Worm (Caenorhabditis elegans): Measurements from ENCODE around the gene phy-4.

Gene phy-4

ce11 chrV:19485261-19485660 is 28.2 kb downstream of the phy-4 start, which contains the start of gene Y43F8B.28:
Gene Y43F8B.28, plus strand, starts transcription at chrV:19485319.
- TF ChIP-seq rnt-1 (tag; optimal IDR thresholded peaks at IDR 0.05) (no peak), elt-4 (tag; optimal IDR thresholded peaks at IDR 0.05) (no peak), hlh-15 (tag; optimal IDR thresholded peaks at IDR 0.05) (no peak), sdc-2 (tag; optimal IDR thresholded peaks at IDR 0.05) (no peak), K02D7.2 (tag; optimal IDR thresholded peaks at IDR 0.05) (no peak), K09A11.1 (tag; optimal IDR thresholded peaks at IDR 0.05; ENCODE audit: insufficient read depth) (no peak), ceh-18 (tag; optimal IDR thresholded peaks at IDR 0.05) (no peak), dmd-4 (tag; optimal IDR thresholded peaks at IDR 0.05; ENCODE audit: borderline replicate concordance) (no peak), ceh-22 (tag; optimal IDR thresholded peaks at IDR 0.05) (no peak), unc-42 (tag; optimal IDR thresholded peaks at IDR 0.05) (no peak)

- TF ChIP-seq K02D7.2 (tag; optimal IDR thresholded peaks at IDR 0.05) = no peak
- TF ChIP-seq che-1 (tag; optimal IDR thresholded peaks at IDR 0.05) = no peak
- TF ChIP-seq hlh-15 (tag; optimal IDR thresholded peaks at IDR 0.05) = no peak
- TF ChIP-seq pha-4 (tag; optimal IDR thresholded peaks at IDR 0.05) = no peak
- TF ChIP-seq pax-1 (tag; optimal IDR thresholded peaks at IDR 0.05) = no peak
- no peak for TF ChIP-seq hlh-8 (tag; optimal IDR thresholded peaks at IDR 0.05)
- TF ChIP-seq tbx-7 (tag; optimal IDR thresholded peaks at IDR 0.05) = no peak
- TF ChIP-seq sox-4 (tag; optimal IDR thresholded peaks at IDR 0.05) = no peak
Observed at ce11 chrV:19484507-19484906, 28.9 kb downstream of the phy-4 start, which contains the start of gene Y43F8B.17. Gene Y43F8B.17, plus strand, starts transcription at chrV:19484721.

- TF ChIP-seq ceh-45 (GFP tag; IDR thresholded peaks at IDR 0.05) = no peak
- TF ChIP-seq hlh-13 (GFP tag; optimal IDR thresholded peaks at IDR 0.05) = no peak
- TF ChIP-seq eyg-1 (tag; optimal IDR thresholded peaks at IDR 0.05) = no peak
- TF ChIP-seq hlh-30 (tag; optimal IDR thresholded peaks at IDR 0.05; ENCODE audit: insufficient read depth) = no peak
Observed at ce11 chrV:19482535-19482934, 30.9 kb downstream of the phy-4 start, which contains the start of gene Y43F8B.22. Gene Y43F8B.22, plus strand, starts transcription at chrV:19482835.

ce11 chrV:19477852-19478251 is 35.6 kb downstream of the phy-4 start, which contains the start of gene Y43F8B.9:
Gene Y43F8B.9, plus strand, starts transcription at chrV:19478152.
- no peak for TF ChIP-seq K09A11.1 (tag; optimal IDR thresholded peaks at IDR 0.05; ENCODE audit: insufficient read depth)
- TF ChIP-seq ceh-2 (tag; optimal IDR thresholded peaks at IDR 0.05) = no peak
- no peak for TF ChIP-seq ceh-14 (tag; optimal IDR thresholded peaks at IDR 0.05)
- no peak for TF ChIP-seq sox-4 (tag; optimal IDR thresholded peaks at IDR 0.05)
- no peak for TF ChIP-seq nhr-11 (tag; optimal IDR thresholded peaks at IDR 0.05)
- TF ChIP-seq hlh-13 (GFP tag; optimal IDR thresholded peaks at IDR 0.05) = no peak
- no peak for TF ChIP-seq npax-4 (tag; optimal IDR thresholded peaks at IDR 0.05)
- TF ChIP-seq hlh-6 (tag; optimal IDR thresholded peaks at IDR 0.05) = no peak
- no peak for TF ChIP-seq ceh-45 (GFP tag; IDR thresholded peaks at IDR 0.05)
- TF ChIP-seq unc-55 (GFP tag; optimal IDR thresholded peaks at IDR 0.05) = no peak
- TF ChIP-seq gmeb-2 (tag; optimal IDR thresholded peaks at IDR 0.05) = no peak
- no peak for TF ChIP-seq hlh-30 (tag; optimal IDR thresholded peaks at IDR 0.05; ENCODE audit: insufficient read depth)
- TF ChIP-seq tbx-7 (tag; optimal IDR thresholded peaks at IDR 0.05) = no peak
- TF ChIP-seq unc-86 (tag; optimal IDR thresholded peaks at IDR 0.05) = no peak
- no peak for TF ChIP-seq elt-2 (tag; optimal IDR thresholded peaks at IDR 0.05)
- no peak for TF ChIP-seq K02D7.2 (tag; optimal IDR thresholded peaks at IDR 0.05)
- no peak for TF ChIP-seq ets-4 (tag; optimal IDR thresholded peaks at IDR 0.05)
- TF ChIP-seq ama-1 (optimal IDR thresholded peaks at IDR 0.05) = no peak
- no peak for TF ChIP-seq mec-3 (tag; optimal IDR thresholded peaks at IDR 0.05; ENCODE audit: borderline replicate concordance)

ce11 chrV:19477302-19477701 is 36.1 kb downstream of the phy-4 start:
- TF ChIP-seq Y22D7AL.16 (tag; optimal IDR thresholded peaks at IDR 0.05) = no peak
- TF ChIP-seq nfya-1 (tag; optimal IDR thresholded peaks at IDR 0.05) = no peak
- TF ChIP-seq tbx-2 (tag; optimal IDR thresholded peaks at IDR 0.05) = no peak
- no peak for TF ChIP-seq C38D4.7 (GFP tag; optimal IDR thresholded peaks at IDR 0.05)
- no peak for TF ChIP-seq odd-2 (tag; optimal IDR thresholded peaks at IDR 0.05)
